Worm (Caenorhabditis elegans) whole organism, young adult: ENCODE results near the gene ZC449.5.

ENCODE experiments used
- B0019.2 ChIP-seq: fragments of 200-800 bp; sonication (Bioruptor generic); conservative IDR thresholded peaks from 2 replicates; pipeline ENCODE4 v1.3.6; 2022; ENCODE audit warnings: missing genetic modification reagents, missing genetic modification characterization, missing compliant biosample characterization
- B0035.1 ChIP-seq: sonication (generic microtip); optimal IDR thresholded peaks from 2 replicates; lab custom pipeline; 2016; ENCODE audit warnings: missing genetic modification characterization, mild to moderate bottlenecking, missing compliant biosample characterization, missing genotype, missing genetic modification reagents
- F23B12.7 ChIP-seq: sonication (generic microtip); optimal IDR thresholded peaks from 2 replicates; lab custom pipeline; 2017; ENCODE audit warnings: missing genetic modification characterization, mild to moderate bottlenecking, missing compliant biosample characterization, antibody characterized with exemption, moderate library complexity; ENCODE audit not compliant: insufficient read depth
- F39B2.1 ChIP-seq: fragments of 200-800 bp; sonication (Bioruptor generic); IDR thresholded peaks from 2 replicates; pipeline ENCODE4 v1.3.6; 2022; ENCODE audit warnings: missing genetic modification reagents, missing genetic modification characterization, missing compliant biosample characterization
- F49E8.2 ChIP-seq: sonication (generic microtip); optimal IDR thresholded peaks from 3 replicates; lab custom pipeline; 2017; ENCODE audit warnings: missing genetic modification characterization, mild to moderate bottlenecking, missing compliant biosample characterization, antibody characterized with exemption, moderate library complexity; ENCODE audit not compliant: insufficient read depth
- F57C9.4 ChIP-seq: sonication (generic microtip); optimal IDR thresholded peaks from 2 replicates; lab custom pipeline; 2017; ENCODE audit warnings: mild to moderate bottlenecking, missing genetic modification characterization, missing compliant biosample characterization
- T07F8.4 ChIP-seq: sonication (generic microtip); optimal IDR thresholded peaks from 2 replicates; lab custom pipeline; 2016; ENCODE audit warnings: mild to moderate bottlenecking, missing genetic modification characterization, moderate library complexity, missing compliant biosample characterization
- T26A5.8 ChIP-seq: sonication (generic microtip); optimal IDR thresholded peaks from 2 replicates; lab custom pipeline; 2016; ENCODE audit warnings: missing genetic modification characterization, missing compliant biosample characterization
- Y53F4B.3 ChIP-seq: fragments of 200-800 bp; sonication (Bioruptor generic); IDR thresholded peaks from 2 replicates; pipeline ENCODE4 v1.3.6; 2022; ENCODE audit warnings: missing genetic modification reagents, missing genetic modification characterization, missing compliant biosample characterization
- Y67H2A.10 ChIP-seq: fragments of 200-800 bp; sonication (Bioruptor generic); conservative IDR thresholded peaks from 2 replicates; pipeline ENCODE4 v1.3.6; 2022; ENCODE audit warnings: missing genetic modification reagents, missing genetic modification characterization, missing compliant biosample characterization
- akir-1 ChIP-seq: fragments of 200-800 bp; sonication (Bioruptor generic); optimal IDR thresholded peaks from 2 replicates; lab custom pipeline; 2018; ENCODE audit warnings: mild to moderate bottlenecking, missing genetic modification characterization, moderate library complexity, missing compliant biosample characterization
- aptf-2 ChIP-seq: fragments of 200-800 bp; sonication (Bioruptor generic); conservative IDR thresholded peaks from 2 replicates; pipeline ENCODE4 v1.3.6; 2022; ENCODE audit warnings: missing genetic modification reagents, missing genetic modification characterization, missing compliant biosample characterization
- aptf-3 ChIP-seq: fragments of 200-800 bp; sonication (Bioruptor generic); IDR thresholded peaks from 2 replicates; pipeline ENCODE4 v1.3.6; 2022; ENCODE audit warnings: missing genetic modification characterization, missing compliant biosample characterization
- attf-6 ChIP-seq: fragments of 200-800 bp; sonication (Bioruptor generic); IDR thresholded peaks from 2 replicates; pipeline ENCODE4 v1.3.6; 2022; ENCODE audit warnings: missing genetic modification reagents, missing genetic modification characterization, missing compliant biosample characterization
- bed-2 ChIP-seq: fragments of 200-800 bp; sonication (Bioruptor generic); IDR thresholded peaks from 2 replicates; pipeline ENCODE4 v1.3.6; 2022; ENCODE audit warnings: missing genetic modification reagents, missing genetic modification characterization, missing compliant biosample characterization
- ceh-100 ChIP-seq: fragments of 200-800 bp; sonication (Bioruptor generic); IDR thresholded peaks from 2 replicates; pipeline ENCODE4 v1.3.6; 2022; ENCODE audit warnings: missing genetic modification reagents, missing genetic modification characterization, missing compliant biosample characterization
- ceh-27 ChIP-seq: fragments of 200-800 bp; sonication (Bioruptor generic); optimal IDR thresholded peaks from 2 replicates; lab custom pipeline; 2018; ENCODE audit warnings: mild to moderate bottlenecking, missing genetic modification characterization, moderate library complexity, missing compliant biosample characterization
- chd-7 ChIP-seq: sonication (generic microtip); optimal IDR thresholded peaks from 2 replicates; lab custom pipeline; 2016; ENCODE audit warnings: mild to moderate bottlenecking, missing genetic modification characterization, moderate library complexity, missing compliant biosample characterization
- efl-1 ChIP-seq: fragments of 150-350 bp; optimal IDR thresholded peaks from 2 replicates; lab custom pipeline; 2014; ENCODE audit warnings: missing biosample characterization, missing genetic modification reagents, missing genetic modification characterization
- egrh-3 ChIP-seq: fragments of 200-800 bp; sonication (Bioruptor generic); IDR thresholded peaks from 2 replicates; pipeline ENCODE4 v1.3.6; 2022; ENCODE audit warnings: missing genetic modification reagents, missing genetic modification characterization, missing compliant biosample characterization
- fkh-3 ChIP-seq: sonication (generic microtip); optimal IDR thresholded peaks from 2 replicates; lab custom pipeline; 2016; ENCODE audit warnings: mild to moderate bottlenecking, missing genetic modification characterization, missing compliant biosample characterization
- hmg-20 ChIP-seq: fragments of 200-800 bp; sonication (Bioruptor generic); IDR thresholded peaks from 2 replicates; pipeline ENCODE4 v1.3.6; 2022; ENCODE audit warnings: missing genetic modification reagents, missing genetic modification characterization, missing compliant biosample characterization
- lir-1 ChIP-seq: fragments of 200-800 bp; sonication (Bioruptor generic); conservative IDR thresholded peaks from 2 replicates; pipeline ENCODE4 v1.3.6; 2022; ENCODE audit warnings: missing genetic modification reagents, missing genetic modification characterization, missing compliant biosample characterization
- lsl-1 ChIP-seq: fragments of 200-800 bp; sonication (Bioruptor generic); optimal IDR thresholded peaks from 2 replicates; lab custom pipeline; 2018; ENCODE audit warnings: mild to moderate bottlenecking, missing genetic modification characterization, moderate library complexity, missing compliant biosample characterization
- lsy-27 ChIP-seq: sonication (generic microtip); optimal IDR thresholded peaks from 2 replicates; lab custom pipeline; 2017; ENCODE audit warnings: missing genetic modification characterization, mild to moderate bottlenecking, missing compliant biosample characterization, antibody characterized with exemption, missing genotype, borderline replicate concordance; ENCODE audit not compliant: insufficient read depth
- madf-3 ChIP-seq: fragments of 200-800 bp; sonication (Bioruptor generic); IDR thresholded peaks from 2 replicates; pipeline ENCODE4 v1.3.6; 2022; ENCODE audit warnings: missing genetic modification reagents, missing genetic modification characterization, missing compliant biosample characterization
- madf-6 ChIP-seq: fragments of 200-800 bp; sonication (Bioruptor generic); IDR thresholded peaks from 2 replicates; pipeline ENCODE4 v1.3.6; 2022; ENCODE audit warnings: missing genetic modification reagents, missing genetic modification characterization, missing compliant biosample characterization
- madf-8 ChIP-seq: fragments of 200-800 bp; sonication (Bioruptor generic); conservative IDR thresholded peaks from 2 replicates; pipeline ENCODE4 v1.3.6; 2022; ENCODE audit warnings: missing genetic modification reagents, missing genetic modification characterization, missing compliant biosample characterization
- mxl-1 ChIP-seq: sonication (generic microtip); optimal IDR thresholded peaks from 2 replicates; lab custom pipeline; 2016; ENCODE audit warnings: missing genetic modification characterization, missing compliant biosample characterization
- nfya-2 ChIP-seq: fragments of 200-800 bp; sonication (Bioruptor generic); IDR thresholded peaks from 2 replicates; pipeline ENCODE4 v1.3.6; 2022; ENCODE audit warnings: missing genetic modification reagents, missing genetic modification characterization, missing compliant biosample characterization
- nfyb-1 ChIP-seq: fragments of 200-800 bp; sonication (Bioruptor generic); IDR thresholded peaks from 2 replicates; pipeline ENCODE4 v1.3.6; 2022; ENCODE audit warnings: missing genetic modification reagents, missing genetic modification characterization, missing compliant biosample characterization
- nhr-120 ChIP-seq: fragments of 200-800 bp; sonication (Bioruptor generic); IDR thresholded peaks from 2 replicates; pipeline ENCODE4 v1.3.6; 2022; ENCODE audit warnings: missing genetic modification characterization, missing compliant biosample characterization
- nhr-179 ChIP-seq: sonication (generic microtip); optimal IDR thresholded peaks from 2 replicates; lab custom pipeline; 2016; ENCODE audit warnings: mild to moderate bottlenecking, missing genetic modification characterization, missing compliant biosample characterization
- nhr-27 ChIP-seq: fragments of 200-800 bp; sonication (Bioruptor generic); optimal IDR thresholded peaks from 2 replicates; lab custom pipeline; 2018; ENCODE audit warnings: mild to moderate bottlenecking, missing genetic modification characterization, moderate library complexity, missing compliant biosample characterization
- nhr-80 ChIP-seq: sonication (generic microtip); optimal IDR thresholded peaks from 2 replicates; lab custom pipeline; 2016; ENCODE audit warnings: missing genetic modification characterization, missing compliant biosample characterization
- pha-4 ChIP-seq: fragments of 150-350 bp; sonication (generic microtip); optimal IDR thresholded peaks from 2 replicates; lab custom pipeline; 2014; ENCODE audit warnings: missing biosample characterization, missing genetic modification reagents, missing genetic modification characterization
- repo-1 ChIP-seq: sonication (generic microtip); optimal IDR thresholded peaks from 2 replicates; lab custom pipeline; 2017; ENCODE audit warnings: mild to moderate bottlenecking, missing genetic modification characterization, missing compliant biosample characterization
- snpc-3.4 ChIP-seq: sonication (generic microtip); optimal IDR thresholded peaks from 2 replicates; lab custom pipeline; 2017; ENCODE audit warnings: missing genetic modification characterization, mild to moderate bottlenecking, missing compliant biosample characterization, antibody characterized with exemption, moderate library complexity, missing genotype, missing genetic modification reagents
- sptf-2 ChIP-seq: fragments of 200-800 bp; sonication (Bioruptor generic); optimal IDR thresholded peaks from 2 replicates; lab custom pipeline; 2018; ENCODE audit warnings: mild to moderate bottlenecking, missing genetic modification characterization, missing compliant biosample characterization
- tbp1 ChIP-seq: fragments of 200-800 bp; sonication (Bioruptor generic); optimal IDR thresholded peaks from 2 replicates; lab custom pipeline; 2018; ENCODE audit warnings: mild to moderate bottlenecking, missing genetic modification characterization, missing compliant biosample characterization
- tbx-9 ChIP-seq: sonication (generic microtip); optimal IDR thresholded peaks from 2 replicates; lab custom pipeline; 2016; ENCODE audit warnings: borderline replicate concordance, missing genetic modification characterization, inconsistent platforms, missing compliant biosample characterization
- unc-62 ChIP-seq: fragments of 150-350 bp; optimal IDR thresholded peaks from 2 replicates; lab custom pipeline; 2014; ENCODE audit warnings: missing biosample characterization, missing genetic modification reagents, missing genetic modification characterization
- xnd-1 ChIP-seq: sonication (generic microtip); optimal IDR thresholded peaks from 2 replicates; lab custom pipeline; 2016; ENCODE audit warnings: missing genotype, missing genetic modification reagents, missing genetic modification characterization, missing compliant biosample characterization
- zfh-2 ChIP-seq: fragments of 200-800 bp; sonication (Bioruptor generic); conservative IDR thresholded peaks from 2 replicates; pipeline ENCODE4 v1.3.6; 2022; ENCODE audit warnings: missing genetic modification reagents, missing genetic modification characterization, missing compliant biosample characterization
- zim-3 ChIP-seq: sonication (generic microtip); optimal IDR thresholded peaks from 2 replicates; lab custom pipeline; 2017; ENCODE audit warnings: mild to moderate bottlenecking, missing genetic modification characterization, moderate library complexity, missing compliant biosample characterization
- ztf-18 ChIP-seq: sonication (generic microtip); optimal IDR thresholded peaks from 2 replicates; lab custom pipeline; 2016; ENCODE audit warnings: missing genotype, mild to moderate bottlenecking, missing genetic modification characterization, missing compliant biosample characterization
- ztf-22 ChIP-seq: fragments of 200-800 bp; sonication (Bioruptor generic); optimal IDR thresholded peaks from 2 replicates; lab custom pipeline; 2018; ENCODE audit warnings: mild to moderate bottlenecking, missing genetic modification characterization, moderate library complexity, missing compliant biosample characterization
- ztf-28 ChIP-seq: fragments of 200-800 bp; sonication (Bioruptor generic); IDR thresholded peaks from 2 replicates; pipeline ENCODE4 v1.3.6; 2022; ENCODE audit warnings: missing genetic modification reagents, missing genetic modification characterization, missing compliant biosample characterization

The ZC449.5 gene

DNA sequence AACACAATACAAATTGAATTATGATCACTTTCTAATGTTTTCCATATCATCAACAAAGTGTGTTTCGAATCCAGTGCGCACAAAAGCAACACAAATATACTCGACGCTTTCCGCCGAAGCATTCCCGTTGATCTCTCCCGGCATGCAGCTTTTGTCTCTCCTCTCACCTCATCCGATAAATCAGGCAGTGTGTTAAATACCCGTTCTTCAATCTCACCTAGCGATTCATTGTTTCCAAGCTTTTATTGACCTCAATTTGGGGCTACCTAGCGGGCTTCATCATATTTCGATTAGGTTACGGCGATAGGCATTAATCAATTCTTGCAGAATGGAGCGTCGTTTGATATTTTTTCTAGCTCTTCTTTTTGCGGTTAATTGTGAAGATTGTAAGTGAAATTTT is 13.3 kb downstream of the ZC449.5 start, which contains the start of gene ZC449.1:
TSS of gene ZC449.1 (plus strand) at position 121 of the 400 bp plus-strand sequence.
- TF ChIP-seq sptf-2 (GFP tag; lab: Kevin White, UChicago) (no peak), nhr-80 (tag; lab: Kevin White, UChicago) (no peak), T26A5.8 (tag; lab: Kevin White, UChicago) (no peak), ztf-18 (no peak), madf-6 (GFP tag; lab: Robert Waterston, UW) (no peak), aptf-3 (no peak), T07F8.4 (no peak), zim-3 (no peak), lir-1 (GFP tag; lab: Robert Waterston, UW) (no peak), snpc-3.4 (no peak), lsy-27 (no peak), tbx-9 (tag; lab: Kevin White, UChicago) (no peak), ceh-27 (no peak), Y67H2A.10 (GFP tag; lab: Robert Waterston, UW) (no peak), F23B12.7 (tag; lab: Kevin White, UChicago) (no peak), fkh-3 (no peak), ceh-100 (GFP tag; lab: Robert Waterston, UW) (no peak), tbp1 (GFP tag; lab: Kevin White, UChicago) (no peak), nhr-179 (tag; lab: Kevin White, UChicago) (no peak), F39B2.1 (GFP tag; lab: Robert Waterston, UW) (no peak)

DNA sequence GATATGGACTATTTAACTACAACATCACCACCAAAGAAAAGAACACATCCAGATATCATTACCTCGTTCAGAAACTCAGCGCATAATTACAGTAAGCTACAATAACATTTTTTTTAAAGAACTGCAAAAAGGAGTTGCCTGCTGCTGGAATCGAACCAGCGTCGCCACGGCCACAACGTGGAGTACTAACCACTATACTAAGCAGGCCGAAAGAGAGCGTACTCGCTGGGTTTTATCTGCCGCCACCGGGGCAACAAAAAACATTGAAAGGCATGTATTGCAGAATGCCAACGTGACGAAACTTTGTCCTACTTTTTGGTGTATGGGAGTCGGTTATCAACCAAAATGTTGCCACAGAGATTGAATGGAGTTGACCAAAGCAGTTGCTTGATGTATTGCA is 14.9 kb downstream of the ZC449.5 start:
- TF ChIP-seq mxl-1 (peak; percentile 18), nhr-120 (no peak), hmg-20 (GFP tag; lab: Robert Waterston, UW) (peak; percentile 77), F23B12.7 (tag; lab: Kevin White, UChicago) (peak; percentile 87), zfh-2 (GFP tag; lab: Robert Waterston, UW) (0 out of 2 replicates have a peak, but pooled peaks have one; percentile 18), aptf-3 (no peak; the same call in 1 of the 2 replicates), ztf-22 (GFP tag; lab: Kevin White, UChicago) (no peak), nfyb-1 (GFP tag; lab: Robert Waterston, UW) (peak; percentile 69), lsl-1 (GFP tag; lab: Kevin White, UChicago) (peak; percentile 2), unc-62 (GFP tag; lab: Kevin White, UChicago) (no peak), Y53F4B.3 (GFP tag; lab: Robert Waterston, UW) (0 out of 2 replicates have a peak, but pooled peaks have one; percentile 39), bed-2 (GFP tag; lab: Robert Waterston, UW) (no peak), nhr-27 (tag; lab: Kevin White, UChicago) (no peak), efl-1 (GFP tag; lab: Kevin White, UChicago) (no peak), pha-4 (tag; lab: Kevin White, UChicago) (no peak), T07F8.4 (no peak), ztf-28 (peak; percentile 91), madf-8 (GFP tag; lab: Robert Waterston, UW) (no peak), F57C9.4 (tag; lab: Kevin White, UChicago) (no peak), aptf-2 (GFP tag; lab: Robert Waterston, UW) (peak; percentile 54; the same call in 1 of the 2 replicates), egrh-3 (GFP tag; lab: Robert Waterston, UW) (peak; percentile 34; the same call in 1 of the 2 replicates), chd-7 (tag; lab: Kevin White, UChicago) (peak; percentile 25), B0019.2 (no peak), F49E8.2 (tag; lab: Kevin White, UChicago) (peak; percentile 27), attf-6 (GFP tag; lab: Robert Waterston, UW) (0 out of 2 replicates have a peak, but pooled peaks have one; percentile 46), akir-1 (GFP tag; lab: Kevin White, UChicago) (no peak), xnd-1 (tag; lab: Kevin White, UChicago) (no peak), B0035.1 (tag; lab: Kevin White, UChicago) (no peak), madf-3 (GFP tag; lab: Robert Waterston, UW) (no peak), repo-1 (no peak), nfya-2 (GFP tag; lab: Robert Waterston, UW) (no peak)
